Worm (Caenorhabditis elegans) whole organism, L3 larva: ENCODE measurements around the gene nas-19.

Experiments
- R02D3.7 ChIP-seq: fragments of 150-350 bp; optimal IDR thresholded peaks from 2 replicates; lab custom pipeline; 2014; ENCODE audit warnings: missing biosample characterization, missing genetic modification characterization
- aly-2 ChIP-seq: fragments of 150-350 bp; optimal IDR thresholded peaks from 2 replicates; lab custom pipeline; 2014; ENCODE audit warnings: missing biosample characterization, missing genetic modification characterization
- ama-1 ChIP-seq: fragments of 150-350 bp; optimal IDR thresholded peaks from 2 replicates; lab custom pipeline; 2018
- elt-2 ChIP-seq: sonication (generic microtip); optimal IDR thresholded peaks from 2 replicates; lab custom pipeline; 2016; ENCODE audit warnings: missing genetic modification reagents, mild to moderate bottlenecking, missing genetic modification characterization, missing compliant biosample characterization
- elt-3 ChIP-seq, 3 experiments: fragments of 150-350 bp in 1 of 3; sonication (generic microtip) in 2 of 3; optimal IDR thresholded peaks; 2 replicates in 2 of 3; 4 replicates in 1 of 3; lab custom pipeline; 2014 to 2017; ENCODE audit warnings: missing biosample characterization in 3 of 3, missing genetic modification characterization in 3 of 3
- fos-1 ChIP-seq: fragments of 150-350 bp; optimal IDR thresholded peaks from 2 replicates; lab custom pipeline; 2014; ENCODE audit warnings: missing biosample characterization, missing genetic modification characterization
- nfya-1 ChIP-seq: sonication (generic microtip); optimal IDR thresholded peaks from 2 replicates; lab custom pipeline; 2017; ENCODE audit warnings: missing genetic modification characterization, mild to moderate bottlenecking, missing compliant biosample characterization, antibody characterized with exemption, moderate library complexity; ENCODE audit not compliant: insufficient read depth
- nhr-11 ChIP-seq: fragments of 150-350 bp; optimal IDR thresholded peaks from 2 replicates; lab custom pipeline; 2014; ENCODE audit warnings: missing biosample characterization, missing genetic modification characterization
- nhr-12 ChIP-seq: fragments of 150-350 bp; optimal IDR thresholded peaks from 2 replicates; lab custom pipeline; 2014; ENCODE audit warnings: missing biosample characterization, missing genetic modification characterization
- nhr-237 ChIP-seq: fragments of 150-350 bp; optimal IDR thresholded peaks from 2 replicates; lab custom pipeline; 2014; ENCODE audit warnings: missing biosample characterization, missing genetic modification characterization
- nhr-25 ChIP-seq: sonication (generic microtip); optimal IDR thresholded peaks from 2 replicates; lab custom pipeline; 2017; ENCODE audit warnings: missing biosample characterization, missing genetic modification characterization
- sea-2 ChIP-seq: fragments of 150-350 bp; sonication (generic microtip); optimal IDR thresholded peaks from 4 replicates; lab custom pipeline; 2014; ENCODE audit warnings: missing biosample characterization, missing genetic modification reagents, missing genetic modification characterization
- unc-62 ChIP-seq: fragments of 150-350 bp; sonication (generic microtip); optimal IDR thresholded peaks from 4 replicates; lab custom pipeline; 2014; ENCODE audit warnings: missing biosample characterization, missing genetic modification reagents, missing genetic modification characterization
- ztf-11 ChIP-seq: fragments of 150-350 bp; optimal IDR thresholded peaks from 2 replicates; lab custom pipeline; 2014; ENCODE audit warnings: missing biosample characterization, missing genetic modification characterization

ce11 chrV:11450257-11450656 is 47.7 kb upstream of the nas-19 start, which contains the start of gene col-156:
- TF ChIP-seq ama-1 (lab: Kevin White, UChicago) = no peak
- TF ChIP-seq nhr-25 (tag; lab: Kevin White, UChicago) = no peak
- TF ChIP-seq fos-1 (tag; lab: Kevin White, UChicago) = no peak
- no peak for TF ChIP-seq ztf-11 (tag; lab: Kevin White, UChicago)
- TF ChIP-seq nhr-11 (tag; lab: Kevin White, UChicago) = no peak
- TF ChIP-seq elt-3 (tag; optimal IDR thresholded peaks at IDR 0.05; lab: Kevin White, UChicago) = no peak
- no peak for TF ChIP-seq unc-62 (GFP tag; lab: Kevin White, UChicago)
- TF ChIP-seq nhr-237 (tag; lab: Kevin White, UChicago) = no peak
- no peak for TF ChIP-seq aly-2 (tag; lab: Kevin White, UChicago)
- TF ChIP-seq elt-2 (tag; lab: Kevin White, UChicago) = no peak
- no peak for TF ChIP-seq sea-2 (GFP tag; lab: Kevin White, UChicago)
- no peak for TF ChIP-seq nfya-1 (tag; lab: Kevin White, UChicago)
- no peak for TF ChIP-seq R02D3.7
- no peak for TF ChIP-seq nhr-12 (tag; lab: Kevin White, UChicago)
